Worm (Caenorhabditis elegans) whole organism, mixed stage, embryonic: ENCODE results near the gene rhgf-2.
"Not testable (repeated sequence)": the region's sequence is repeated elsewhere in the genome, so short reads cannot be mapped to it uniquely, and the experiment has no call there.

Experiments used
- ces-1 ChIP-seq: fragments of 150-350 bp; optimal IDR thresholded peaks from 2 replicates; lab custom pipeline; 2014; ENCODE audit warnings: missing biosample characterization, missing genetic modification reagents, missing genetic modification characterization
- elt-1 ChIP-seq: sonication (generic microtip); optimal IDR thresholded peaks from 2 replicates; lab custom pipeline; 2017; ENCODE audit warnings: missing genetic modification characterization, mild to moderate bottlenecking, missing compliant biosample characterization, antibody characterized with exemption, moderate library complexity, borderline replicate concordance; ENCODE audit not compliant: insufficient read depth
- nhr-76 ChIP-seq: sonication (generic microtip); optimal IDR thresholded peaks from 2 replicates; lab custom pipeline; 2017; ENCODE audit warnings: missing biosample characterization, missing genetic modification characterization
- unc-62 ChIP-seq: fragments of 150-350 bp; optimal IDR thresholded peaks from 2 replicates; lab custom pipeline; 2014; ENCODE audit warnings: missing biosample characterization, missing genetic modification reagents, missing genetic modification characterization

DNA sequence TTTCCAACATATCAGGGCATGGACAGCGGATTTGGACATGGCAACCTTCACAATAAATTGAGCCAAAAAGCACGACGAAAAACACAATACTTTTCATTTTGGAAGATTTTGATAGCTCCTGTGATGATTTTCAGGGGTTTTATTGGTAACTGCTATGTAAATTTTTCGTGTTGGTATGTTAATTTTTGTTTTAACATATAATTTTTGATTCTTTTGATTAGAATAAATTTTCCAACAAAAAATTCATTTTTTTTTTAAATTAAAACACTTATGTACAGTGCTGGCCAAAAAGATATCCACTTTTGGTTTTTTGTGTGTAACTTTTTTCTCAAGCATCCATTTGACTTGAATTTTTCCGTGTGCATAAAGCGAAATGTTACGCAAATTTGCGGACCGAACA is 67.8 kb downstream of the rhgf-2 start, which contains the start of gene R03H10.4:
- not testable (repeated sequence) for TF ChIP-seq nhr-76 (tag; lab: Kevin White, UChicago); ces-1; unc-62 (GFP tag; lab: Kevin White, UChicago); elt-1 (tag; lab: Kevin White, UChicago)
